Worm (Caenorhabditis elegans) whole organism, L1 larva: ENCODE data around the gene abhd-5.1.
A peak's percentile ranks its signal among the peaks of the same experiment; 100 is the strongest.

Experiments used
- C04F5.9 ChIP-seq: sonication (generic microtip); optimal IDR thresholded peaks from 2 replicates; lab custom pipeline; 2016; ENCODE audit warnings: missing genetic modification characterization, missing compliant biosample characterization
- C16A3.4 ChIP-seq: fragments of 150-350 bp; optimal IDR thresholded peaks from 2 replicates; lab custom pipeline; 2014; ENCODE audit warnings: missing biosample characterization, missing genetic modification characterization
- Y116A8C.19 ChIP-seq: sonication (generic microtip); optimal IDR thresholded peaks from 2 replicates; lab custom pipeline; 2016; ENCODE audit warnings: missing compliant biosample characterization, missing genetic modification characterization, borderline replicate concordance
- aha-1 ChIP-seq: fragments of 150-350 bp; optimal IDR thresholded peaks from 2 replicates; lab custom pipeline; 2014; ENCODE audit warnings: missing biosample characterization, missing genetic modification characterization
- alr-1 ChIP-seq: fragments of 200-800 bp; sonication (Bioruptor generic); optimal IDR thresholded peaks from 2 replicates; lab custom pipeline; 2018; ENCODE audit warnings: borderline replicate concordance, mild to moderate bottlenecking, missing genetic modification characterization, missing compliant biosample characterization
- aly-2 ChIP-seq: fragments of 150-350 bp; optimal IDR thresholded peaks from 2 replicates; lab custom pipeline; 2014; ENCODE audit warnings: missing biosample characterization, missing genetic modification characterization
- blmp-1 ChIP-seq: fragments of 150-350 bp; optimal IDR thresholded peaks from 2 replicates; lab custom pipeline; 2014; ENCODE audit warnings: missing biosample characterization, missing genetic modification characterization
- ces-1 ChIP-seq: fragments of 150-350 bp; optimal IDR thresholded peaks from 2 replicates; lab custom pipeline; 2014; ENCODE audit warnings: missing biosample characterization, missing genetic modification reagents, missing genetic modification characterization
- dpl-1 ChIP-seq, 3 experiments: fragments of 150-350 bp in 2 of 3; sonication (generic microtip) in 1 of 3; optimal IDR thresholded peaks; 2 replicates each; lab custom pipeline; 2014 to 2017; ENCODE audit warnings: missing biosample characterization in 3 of 3, missing genetic modification characterization in 3 of 3, missing genetic modification reagents in 3 of 3
- dsc-1 ChIP-seq: sonication (generic microtip); optimal IDR thresholded peaks from 2 replicates; lab custom pipeline; 2016; ENCODE audit warnings: mild to moderate bottlenecking, missing genetic modification characterization, missing compliant biosample characterization
- efl-1 ChIP-seq, 4 experiments: fragments of 150-350 bp; optimal IDR thresholded peaks in 3 of 4; peaks in 1 of 4; 1 replicate in 1 of 4; 2 replicates in 3 of 4; lab custom pipeline; 2014; ENCODE audit warnings: missing biosample characterization in 2 of 4, missing genetic modification characterization in 2 of 4, missing genetic modification reagents in 2 of 4
- efl-3 ChIP-seq: fragments of 200-800 bp; sonication (Bioruptor generic); optimal IDR thresholded peaks from 2 replicates; lab custom pipeline; 2018; ENCODE audit warnings: mild to moderate bottlenecking, missing genetic modification characterization, missing compliant biosample characterization
- egl-13 ChIP-seq: sonication (generic microtip); optimal IDR thresholded peaks from 2 replicates; lab custom pipeline; 2016; ENCODE audit warnings: missing genotype, missing genetic modification reagents, missing genetic modification characterization, missing compliant biosample characterization
- ets-5 ChIP-seq: fragments of 200-800 bp; sonication (Bioruptor generic); IDR thresholded peaks from 2 replicates; pipeline ENCODE4 v1.3.6; 2022; ENCODE audit warnings: missing genetic modification characterization, missing compliant biosample characterization
- fkh-10 ChIP-seq: sonication (generic microtip); optimal IDR thresholded peaks from 2 replicates; lab custom pipeline; 2017; ENCODE audit warnings: missing biosample characterization, missing genetic modification reagents, missing genetic modification characterization
- fkh-8 ChIP-seq: sonication (generic microtip); optimal IDR thresholded peaks from 2 replicates; lab custom pipeline; 2016; ENCODE audit warnings: mild to moderate bottlenecking, missing genetic modification characterization, missing compliant biosample characterization
- grh-1 ChIP-seq: fragments of 200-800 bp; sonication (Bioruptor generic); IDR thresholded peaks from 2 replicates; pipeline ENCODE4 v1.3.6; 2022; ENCODE audit warnings: missing genetic modification reagents, missing genetic modification characterization, missing compliant biosample characterization
- hpl-2 ChIP-seq: fragments of 150-350 bp; optimal IDR thresholded peaks from 2 replicates; lab custom pipeline; 2014; ENCODE audit warnings: missing biosample characterization, missing genetic modification reagents, missing genetic modification characterization
- irx-1 ChIP-seq: sonication (generic microtip); optimal IDR thresholded peaks from 2 replicates; lab custom pipeline; 2016; ENCODE audit warnings: missing genetic modification characterization, missing compliant biosample characterization
- isw-1 ChIP-seq: fragments of 200-800 bp; sonication (Bioruptor generic); IDR thresholded peaks from 2 replicates; pipeline ENCODE4 v1.3.6; 2022; ENCODE audit warnings: missing genetic modification characterization, missing compliant biosample characterization
- lin-14 ChIP-seq: fragments of 200-800 bp; sonication (Bioruptor generic); optimal IDR thresholded peaks from 2 replicates; lab custom pipeline; 2018; ENCODE audit warnings: mild to moderate bottlenecking, missing genetic modification characterization, moderate library complexity, missing compliant biosample characterization
- lin-39 ChIP-seq: fragments of 150-350 bp; optimal IDR thresholded peaks from 2 replicates; lab custom pipeline; 2014; ENCODE audit warnings: missing biosample characterization, missing genetic modification reagents, missing genetic modification characterization
- lsy-2 ChIP-seq, 2 experiments: fragments of 150-350 bp; optimal IDR thresholded peaks; 2 replicates each; lab custom pipeline; 2014; ENCODE audit warnings: missing biosample characterization in 2 of 2, missing genetic modification characterization in 2 of 2
- mab-9 ChIP-seq: fragments of 200-800 bp; sonication (Bioruptor generic); IDR thresholded peaks from 2 replicates; pipeline ENCODE4 v1.3.6; 2022; ENCODE audit warnings: missing genetic modification reagents, missing genetic modification characterization, missing compliant biosample characterization
- mdl-1 ChIP-seq, 2 experiments: fragments of 150-350 bp; optimal IDR thresholded peaks; 2 replicates each; lab custom pipeline; 2014 to 2017; ENCODE audit warnings: missing biosample characterization in 2 of 2, missing genetic modification characterization in 2 of 2, inconsistent platforms in 1 of 2
- nhr-20 ChIP-seq: sonication (generic microtip); optimal IDR thresholded peaks from 2 replicates; lab custom pipeline; 2016; ENCODE audit warnings: mild to moderate bottlenecking, missing genetic modification characterization, missing compliant biosample characterization
- nhr-47 ChIP-seq: sonication (generic microtip); optimal IDR thresholded peaks from 2 replicates; lab custom pipeline; 2016; ENCODE audit warnings: mild to moderate bottlenecking, missing genetic modification characterization, moderate library complexity, missing compliant biosample characterization
- nhr-71 ChIP-seq: sonication (generic microtip); optimal IDR thresholded peaks from 2 replicates; lab custom pipeline; 2016; ENCODE audit warnings: mild to moderate bottlenecking, missing genetic modification characterization, moderate library complexity, missing compliant biosample characterization
- nhr-76 ChIP-seq: sonication (generic microtip); optimal IDR thresholded peaks from 2 replicates; lab custom pipeline; 2017; ENCODE audit warnings: missing biosample characterization, missing genetic modification characterization
- nhr-77 ChIP-seq: fragments of 150-350 bp; optimal IDR thresholded peaks from 2 replicates; lab custom pipeline; 2014; ENCODE audit warnings: missing biosample characterization, missing genetic modification characterization
- pqm-1 ChIP-seq: sonication (generic microtip); optimal IDR thresholded peaks from 3 replicates; lab custom pipeline; 2017; ENCODE audit warnings: missing biosample characterization, missing genetic modification characterization
- rnt-1 ChIP-seq: sonication (generic microtip); optimal IDR thresholded peaks from 2 replicates; lab custom pipeline; 2016; ENCODE audit warnings: mild to moderate bottlenecking, missing genetic modification characterization, moderate library complexity, missing compliant biosample characterization
- snpc-4 ChIP-seq: fragments of 150-350 bp; optimal IDR thresholded peaks from 2 replicates; lab custom pipeline; 2014; ENCODE audit warnings: missing biosample characterization, missing genetic modification characterization
- snu-23 ChIP-seq: sonication (generic microtip); optimal IDR thresholded peaks from 2 replicates; lab custom pipeline; 2016; ENCODE audit warnings: missing genetic modification characterization, missing compliant biosample characterization
- sox-4 ChIP-seq: sonication (generic microtip); optimal IDR thresholded peaks from 2 replicates; lab custom pipeline; 2016; ENCODE audit warnings: missing genetic modification characterization, missing compliant biosample characterization
- sptf-1 ChIP-seq: fragments of 150-350 bp; optimal IDR thresholded peaks from 2 replicates; lab custom pipeline; 2014; ENCODE audit warnings: missing biosample characterization, missing genetic modification characterization
- swsn-7 ChIP-seq: sonication (generic microtip); optimal IDR thresholded peaks from 2 replicates; lab custom pipeline; 2016; ENCODE audit warnings: missing genetic modification characterization, missing compliant biosample characterization
- tlp-1 ChIP-seq: fragments of 150-350 bp; optimal IDR thresholded peaks from 2 replicates; lab custom pipeline; 2014; ENCODE audit warnings: missing biosample characterization, missing genetic modification characterization
- unc-62 ChIP-seq: fragments of 150-350 bp; optimal IDR thresholded peaks from 2 replicates; lab custom pipeline; 2014; ENCODE audit warnings: missing biosample characterization, missing genetic modification reagents, missing genetic modification characterization
- xbp-1 ChIP-seq: sonication (generic microtip); optimal IDR thresholded peaks from 2 replicates; lab custom pipeline; 2016; ENCODE audit warnings: missing genetic modification characterization, missing compliant biosample characterization
- zip-4 ChIP-seq: fragments of 200-800 bp; sonication (Bioruptor generic); optimal IDR thresholded peaks from 2 replicates; lab custom pipeline; 2018; ENCODE audit warnings: mild to moderate bottlenecking, missing genetic modification characterization, moderate library complexity, missing compliant biosample characterization
- ztf-4 ChIP-seq: fragments of 150-350 bp; optimal IDR thresholded peaks from 2 replicates; lab custom pipeline; 2014; ENCODE audit warnings: missing biosample characterization, missing genetic modification characterization

The abhd-5.1 gene

DNA sequence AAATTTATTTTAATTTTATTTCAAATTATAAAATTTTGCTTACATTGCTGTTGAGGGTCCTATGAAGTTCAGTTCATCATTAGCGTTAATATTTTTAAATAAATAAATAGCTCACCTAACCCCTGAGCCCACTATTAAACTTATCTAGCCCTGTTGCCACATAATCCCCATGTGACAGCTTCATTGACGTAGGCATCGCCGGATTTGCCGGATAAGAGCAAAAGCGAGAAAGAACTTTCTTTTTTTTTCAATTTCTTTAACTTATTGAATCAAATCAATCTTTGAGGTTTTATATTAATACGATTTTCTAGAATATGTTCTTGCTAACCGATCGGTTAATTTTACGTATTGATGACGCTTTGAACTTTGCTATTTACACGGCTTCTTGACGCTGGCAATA lies 4.5 kb downstream of the abhd-5.1 start:
- TF ChIP-seq fkh-10 (GFP tag; lab: Kevin White, UChicago) (no peak), ztf-4 (tag; lab: Kevin White, UChicago) (no peak), isw-1 (GFP tag; lab: Robert Waterston, UW) (no peak), egl-13 (tag; lab: Kevin White, UChicago) (peak; percentile 55), mdl-1 (tag; optimal IDR thresholded peaks at IDR 0.05; lab: Kevin White, UChicago) (no peak), nhr-71 (tag; lab: Kevin White, UChicago) (peak; percentile 13), blmp-1 (no peak), nhr-47 (tag; lab: Kevin White, UChicago) (peak; percentile 9), dsc-1 (peak; percentile 68), fkh-8 (peak; percentile 28)

ce11 chrV:4857561-4857960 lies 10.1 kb downstream of the abhd-5.1 start:
- no peak for TF ChIP-seq C16A3.4 (tag; lab: Kevin White, UChicago)
- no peak for TF ChIP-seq efl-3 (GFP tag; lab: Kevin White, UChicago)
- no peak for TF ChIP-seq swsn-7 (tag; lab: Kevin White, UChicago)

ce11 chrV:4860525-4860924 lies 13.1 kb downstream of the abhd-5.1 start:
- TF ChIP-seq irx-1 (tag; lab: Kevin White, UChicago): no peak
- no peak for TF ChIP-seq mab-9 (GFP tag; lab: Robert Waterston, UW)
- TF ChIP-seq pqm-1 (tag; lab: Kevin White, UChicago): no peak
- peak; percentile 57 for TF ChIP-seq lin-14 (GFP tag; lab: Kevin White, UChicago)
- no peak for TF ChIP-seq mdl-1 (tag; optimal IDR thresholded peaks at IDR 0.05; lab: Kevin White, UChicago)
- TF ChIP-seq sox-4: no peak
- TF ChIP-seq tlp-1 (tag; lab: Kevin White, UChicago): no peak
- no peak for TF ChIP-seq snpc-4 (tag; lab: Kevin White, UChicago)
- TF ChIP-seq zip-4 (GFP tag; lab: Kevin White, UChicago): no peak
- no peak for TF ChIP-seq ces-1 (GFP tag; lab: Kevin White, UChicago)
- peak; percentile 9 to 15 for TF ChIP-seq efl-1 (optimal IDR thresholded peaks at IDR 0.05; lab: Kevin White, UChicago)
- peak in 1 of 2 experiments; percentile 78 for TF ChIP-seq efl-1 (GFP tag; optimal IDR thresholded peaks at IDR 0.05 in 1 of 2; lab: Kevin White, UChicago)
- TF ChIP-seq dpl-1 (GFP tag; optimal IDR thresholded peaks at IDR 0.05; lab: Kevin White, UChicago): no peak
- peak; percentile 50 for TF ChIP-seq dsc-1
- no peak for TF ChIP-seq alr-1 (tag; lab: Kevin White, UChicago)
- TF ChIP-seq egl-13 (tag; lab: Kevin White, UChicago): peak; percentile 22
- peak; percentile 37 for TF ChIP-seq nhr-71 (tag; lab: Kevin White, UChicago)
- TF ChIP-seq snu-23 (GFP tag; lab: Kevin White, UChicago): peak; percentile 18
- TF ChIP-seq xbp-1 (tag; lab: Kevin White, UChicago): no peak
- TF ChIP-seq aly-2: no peak
- no peak for TF ChIP-seq lin-39 (tag; lab: Kevin White, UChicago)
- no peak for TF ChIP-seq aha-1 (tag; lab: Kevin White, UChicago)
- no peak for TF ChIP-seq C04F5.9
- peak; percentile 15 for TF ChIP-seq fkh-8
- TF ChIP-seq ets-5 (GFP tag; lab: Robert Waterston, UW): no peak
- peak in 1 of 2 experiments; percentile 13 for TF ChIP-seq lsy-2 (tag; optimal IDR thresholded peaks at IDR 0.05; lab: Kevin White, UChicago)
- peak; percentile 25 for TF ChIP-seq nhr-47 (tag; lab: Kevin White, UChicago)
- TF ChIP-seq isw-1 (GFP tag; lab: Robert Waterston, UW): no peak
- TF ChIP-seq unc-62 (GFP tag; lab: Kevin White, UChicago): no peak
- TF ChIP-seq nhr-20 (tag; lab: Kevin White, UChicago): no peak
- TF ChIP-seq rnt-1 (tag; lab: Kevin White, UChicago): no peak
- no peak for TF ChIP-seq Y116A8C.19 (tag; lab: Kevin White, UChicago)
- no peak for TF ChIP-seq nhr-77 (tag; lab: Kevin White, UChicago)
- no peak for TF ChIP-seq nhr-76 (tag; lab: Kevin White, UChicago)
- TF ChIP-seq grh-1 (GFP tag; lab: Robert Waterston, UW): no peak
- no peak for TF ChIP-seq sptf-1 (tag; lab: Kevin White, UChicago)
- no peak for TF ChIP-seq hpl-2
- TF ChIP-seq, all 84 proteins: peak for 9
